Worm (Caenorhabditis elegans): Measurements from ENCODE around the gene rps-11.

The rps-11 gene

ce11 chrIV:11635437-11636408, 33.3 kb downstream of the rps-11 start, which contains the start of gene mars-1:
Gene mars-1 (minus strand): TSS chrIV:11635487.
- TF ChIP-seq attf-5 (GFP tag; optimal IDR thresholded peaks at IDR 0.05) (peak; percentile 54), dpl-1 (GFP tag; optimal IDR thresholded peaks at IDR 0.05) (no peak), let-607 (tag; optimal IDR thresholded peaks at IDR 0.05) (peak in 1 of 2 experiments; percentile 28), Y53F4B.3 (GFP tag; IDR thresholded peaks at IDR 0.05) (no peak), die-1 (tag; optimal IDR thresholded peaks at IDR 0.05) (no peak), Y95B8A.8 (GFP tag; IDR thresholded peaks at IDR 0.05) (no peak), ceh-100 (GFP tag; IDR thresholded peaks at IDR 0.05) (peak; percentile 95), repo-1 (tag; optimal IDR thresholded peaks at IDR 0.05) (no peak), F49E8.2 (tag; optimal IDR thresholded peaks at IDR 0.05; ENCODE audit: insufficient read depth) (no peak), F57C9.4 (tag; optimal IDR thresholded peaks at IDR 0.05) (no peak), hlh-26 (GFP tag; conservative IDR thresholded peaks at IDR 0.05) (no peak), rcor-1 (GFP tag; IDR thresholded peaks at IDR 0.05) (peak; percentile 22; the same call in 1 of the 2 replicates), lin-40 (tag; optimal IDR thresholded peaks at IDR 0.05) (peak; percentile 18), F33H1.4 (GFP tag; IDR thresholded peaks at IDR 0.05) (0 out of 2 replicates have a peak, but pooled peaks have one; percentile 17), ceh-91 (GFP tag; IDR thresholded peaks at IDR 0.05) (no peak), madf-3 (GFP tag; IDR thresholded peaks at IDR 0.05) (no peak), ceh-79 (tag; optimal IDR thresholded peaks at IDR 0.05) (no peak), nhr-90 (tag; optimal IDR thresholded peaks at IDR 0.05) (no peak), cebp-1 (GFP tag; IDR thresholded peaks at IDR 0.05) (peak; percentile 48; the same call in 1 of the 2 replicates), cebp-1 (tag; optimal IDR thresholded peaks at IDR 0.05) (peak; percentile 94), lir-1 (GFP tag; conservative IDR thresholded peaks at IDR 0.05) (no peak), egl-18 (GFP tag; IDR thresholded peaks at IDR 0.05) (no peak), him-1 (tag; optimal IDR thresholded peaks at IDR 0.05) (no peak), pbrm-1 (GFP tag; IDR thresholded peaks at IDR 0.05) (0 out of 2 replicates have a peak, but pooled peaks have one; percentile 24), pha-4 (tag; optimal IDR thresholded peaks at IDR 0.05) (no peak), nhr-80 (tag; optimal IDR thresholded peaks at IDR 0.05) (peak; percentile 44), K11D2.4 (GFP tag; IDR thresholded peaks at IDR 0.05) (0 out of 2 replicates have a peak, but pooled peaks have one; percentile 31), B0035.1 (tag; optimal IDR thresholded peaks at IDR 0.05) (no peak), F37B4.10 (GFP tag; IDR thresholded peaks at IDR 0.05) (no peak), cebp-2 (GFP tag; IDR thresholded peaks at IDR 0.05) (no peak), mcd-1 (GFP tag; IDR thresholded peaks at IDR 0.05) (peak; percentile 88), egrh-3 (GFP tag; IDR thresholded peaks at IDR 0.05) (no peak), aptf-3 (GFP tag; IDR thresholded peaks at IDR 0.05) (no peak), C06A6.2 (GFP tag; conservative IDR thresholded peaks at IDR 0.05) (no peak), zfh-2 (GFP tag; conservative IDR thresholded peaks at IDR 0.05) (no peak), sea-2 (GFP tag; IDR thresholded peaks at IDR 0.05) (no peak), ZK185.1 (tag; optimal IDR thresholded peaks at IDR 0.05; ENCODE audit: poor library complexity, severe bottlenecking) (no peak), nfyb-1 (GFP tag; IDR thresholded peaks at IDR 0.05) (0 out of 2 replicates have a peak, but pooled peaks have one; percentile 42), attf-6 (GFP tag; IDR thresholded peaks at IDR 0.05) (no peak), fkh-3 (tag; optimal IDR thresholded peaks at IDR 0.05) (no peak), F23B12.7 (tag; optimal IDR thresholded peaks at IDR 0.05; ENCODE audit: insufficient read depth) (no peak), nfya-2 (GFP tag; IDR thresholded peaks at IDR 0.05) (no peak), B0261.1 (tag; optimal IDR thresholded peaks at IDR 0.05) (no peak), snpc-4 (GFP tag; optimal IDR thresholded peaks at IDR 0.05) (no peak), snpc-4 (tag; optimal IDR thresholded peaks at IDR 0.05) (peak in 2 of 4 experiments; percentile 12 to 41), F55B11.4 (tag; optimal IDR thresholded peaks at IDR 0.05; ENCODE audit: borderline replicate concordance, insufficient read depth) (no peak)

All from whole organism, young adult.